Worm (Caenorhabditis elegans): Measurements from ENCODE around the gene srt-39.

DNA sequence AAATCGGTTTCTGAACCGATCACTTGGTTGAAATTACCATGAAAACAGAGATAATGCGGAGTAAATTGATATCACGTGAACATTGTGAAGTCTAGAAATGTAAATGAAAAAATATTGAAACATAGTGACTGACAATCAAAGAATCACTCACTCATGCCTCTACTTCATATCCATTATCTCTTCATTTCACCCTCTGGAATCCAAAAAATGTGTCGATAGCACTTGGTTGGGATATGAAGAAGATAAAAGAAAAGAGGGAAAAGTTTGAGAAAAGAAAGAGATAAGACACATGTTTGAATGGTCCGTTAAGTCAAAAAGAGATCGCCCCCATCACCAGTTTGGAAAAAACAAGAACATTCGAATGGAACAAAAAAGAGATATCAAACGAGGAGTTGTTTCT is 33.1 kb downstream of the srt-39 start:
- no peak for TF ChIP-seq snpc-4 (tag; optimal IDR thresholded peaks at IDR 0.05)
- TF ChIP-seq unc-62 (GFP tag; optimal IDR thresholded peaks at IDR 0.05): no peak
- no peak for TF ChIP-seq ama-1 (optimal IDR thresholded peaks at IDR 0.05)
- no peak for TF ChIP-seq nhr-11 (tag; optimal IDR thresholded peaks at IDR 0.05)
- no peak for TF ChIP-seq ztf-4 (tag; optimal IDR thresholded peaks at IDR 0.05)
- TF ChIP-seq nhr-76 (tag; optimal IDR thresholded peaks at IDR 0.05): no peak
